Worm (Caenorhabditis elegans) whole organism, young adult: ENCODE results near the gene Y49F6B.13.
"Not testable (repeated sequence)": the region's sequence is repeated elsewhere in the genome, so short reads cannot be mapped to it uniquely, and the experiment has no call there.

Experiments
- B0261.1 ChIP-seq: sonication (generic microtip); optimal IDR thresholded peaks from 2 replicates; lab custom pipeline; 2016; ENCODE audit warnings: mild to moderate bottlenecking, missing genetic modification characterization, moderate library complexity, missing compliant biosample characterization
- D2030.7 ChIP-seq: fragments of 200-800 bp; sonication (Bioruptor generic); IDR thresholded peaks from 2 replicates; pipeline ENCODE4 v1.3.6; 2022; ENCODE audit warnings: missing genetic modification reagents, missing genetic modification characterization, missing compliant biosample characterization
- F10E7.11 ChIP-seq: sonication (generic microtip); optimal IDR thresholded peaks from 2 replicates; lab custom pipeline; 2017; ENCODE audit warnings: mild to moderate bottlenecking, missing genetic modification characterization, moderate library complexity, missing compliant biosample characterization
- F23B12.7 ChIP-seq: sonication (generic microtip); optimal IDR thresholded peaks from 2 replicates; lab custom pipeline; 2017; ENCODE audit warnings: missing genetic modification characterization, mild to moderate bottlenecking, missing compliant biosample characterization, antibody characterized with exemption, moderate library complexity; ENCODE audit not compliant: insufficient read depth
- F37B4.10 ChIP-seq: fragments of 200-800 bp; sonication (Bioruptor generic); IDR thresholded peaks from 2 replicates; pipeline ENCODE4 v1.3.6; 2022; ENCODE audit warnings: missing genetic modification characterization, missing compliant biosample characterization
- F57A8.1 ChIP-seq: fragments of 200-800 bp; sonication (Bioruptor generic); optimal IDR thresholded peaks from 2 replicates; lab custom pipeline; 2018; ENCODE audit warnings: mild to moderate bottlenecking, missing genetic modification characterization, moderate library complexity, missing compliant biosample characterization
- F57C9.4 ChIP-seq: sonication (generic microtip); optimal IDR thresholded peaks from 2 replicates; lab custom pipeline; 2017; ENCODE audit warnings: mild to moderate bottlenecking, missing genetic modification characterization, missing compliant biosample characterization
- K12H6.12 ChIP-seq: fragments of 200-800 bp; sonication (Bioruptor generic); optimal IDR thresholded peaks from 2 replicates; lab custom pipeline; 2018; ENCODE audit warnings: mild to moderate bottlenecking, missing genetic modification characterization, missing compliant biosample characterization
- Y95B8A.8 ChIP-seq: fragments of 200-800 bp; sonication (Bioruptor generic); IDR thresholded peaks from 2 replicates; pipeline ENCODE4 v1.3.6; 2022; ENCODE audit warnings: missing genetic modification reagents, missing genetic modification characterization, missing compliant biosample characterization
- ZK185.1 ChIP-seq: sonication (generic microtip); optimal IDR thresholded peaks from 2 replicates; lab custom pipeline; 2016; ENCODE audit warnings: mild to moderate bottlenecking, missing genetic modification characterization, missing compliant biosample characterization; ENCODE audit not compliant: poor library complexity, severe bottlenecking
- aptf-2 ChIP-seq: fragments of 200-800 bp; sonication (Bioruptor generic); conservative IDR thresholded peaks from 2 replicates; pipeline ENCODE4 v1.3.6; 2022; ENCODE audit warnings: missing genetic modification reagents, missing genetic modification characterization, missing compliant biosample characterization
- aptf-3 ChIP-seq: fragments of 200-800 bp; sonication (Bioruptor generic); IDR thresholded peaks from 2 replicates; pipeline ENCODE4 v1.3.6; 2022; ENCODE audit warnings: missing genetic modification characterization, missing compliant biosample characterization
- athp-1 ChIP-seq: sonication (generic microtip); optimal IDR thresholded peaks from 2 replicates; lab custom pipeline; 2017; ENCODE audit warnings: mild to moderate bottlenecking, missing genetic modification characterization, missing compliant biosample characterization
- attf-3 ChIP-seq: fragments of 200-800 bp; sonication (Bioruptor generic); conservative IDR thresholded peaks from 2 replicates; pipeline ENCODE4 v1.3.6; 2022; ENCODE audit warnings: missing genetic modification reagents, missing genetic modification characterization, missing compliant biosample characterization
- ceh-100 ChIP-seq: fragments of 200-800 bp; sonication (Bioruptor generic); IDR thresholded peaks from 2 replicates; pipeline ENCODE4 v1.3.6; 2022; ENCODE audit warnings: missing genetic modification reagents, missing genetic modification characterization, missing compliant biosample characterization
- ceh-40 ChIP-seq: fragments of 200-800 bp; sonication (Bioruptor generic); IDR thresholded peaks from 2 replicates; pipeline ENCODE4 v1.3.6; 2022; ENCODE audit warnings: missing genetic modification characterization, missing compliant biosample characterization
- ceh-79 ChIP-seq: sonication (generic microtip); optimal IDR thresholded peaks from 2 replicates; lab custom pipeline; 2017; ENCODE audit warnings: mild to moderate bottlenecking, missing genetic modification characterization, missing compliant biosample characterization
- ceh-91 ChIP-seq: fragments of 200-800 bp; sonication (Bioruptor generic); IDR thresholded peaks from 2 replicates; pipeline ENCODE4 v1.3.6; 2022; ENCODE audit warnings: missing genetic modification reagents, missing genetic modification characterization, missing compliant biosample characterization
- efl-1 ChIP-seq: fragments of 150-350 bp; optimal IDR thresholded peaks from 2 replicates; lab custom pipeline; 2014; ENCODE audit warnings: missing biosample characterization, missing genetic modification reagents, missing genetic modification characterization
- egrh-3 ChIP-seq: fragments of 200-800 bp; sonication (Bioruptor generic); IDR thresholded peaks from 2 replicates; pipeline ENCODE4 v1.3.6; 2022; ENCODE audit warnings: missing genetic modification reagents, missing genetic modification characterization, missing compliant biosample characterization
- ets-4 ChIP-seq: fragments of 200-800 bp; sonication (Bioruptor generic); optimal IDR thresholded peaks from 2 replicates; lab custom pipeline; 2018; ENCODE audit warnings: mild to moderate bottlenecking, missing genetic modification characterization, missing compliant biosample characterization
- fkh-3 ChIP-seq: sonication (generic microtip); optimal IDR thresholded peaks from 2 replicates; lab custom pipeline; 2016; ENCODE audit warnings: mild to moderate bottlenecking, missing genetic modification characterization, missing compliant biosample characterization
- him-1 ChIP-seq: sonication (generic microtip); optimal IDR thresholded peaks from 2 replicates; lab custom pipeline; 2016; ENCODE audit warnings: missing genotype, missing genetic modification reagents, missing genetic modification characterization, missing compliant biosample characterization
- hmg-20 ChIP-seq: fragments of 200-800 bp; sonication (Bioruptor generic); IDR thresholded peaks from 2 replicates; pipeline ENCODE4 v1.3.6; 2022; ENCODE audit warnings: missing genetic modification reagents, missing genetic modification characterization, missing compliant biosample characterization
- lag-1 ChIP-seq: fragments of 200-800 bp; sonication (Bioruptor generic); IDR thresholded peaks from 2 replicates; pipeline ENCODE4 v1.3.6; 2022; ENCODE audit warnings: missing genetic modification reagents, missing genetic modification characterization, missing compliant biosample characterization
- let-526 ChIP-seq: fragments of 200-800 bp; sonication (Bioruptor generic); IDR thresholded peaks from 2 replicates; pipeline ENCODE4 v1.3.6; 2022; ENCODE audit warnings: missing genetic modification reagents, missing genetic modification characterization, missing compliant biosample characterization
- lin-26 ChIP-seq: fragments of 200-800 bp; sonication (Bioruptor generic); IDR thresholded peaks from 2 replicates; pipeline ENCODE4 v1.3.6; 2022; ENCODE audit warnings: missing genetic modification reagents, missing genetic modification characterization, missing compliant biosample characterization
- lin-54 ChIP-seq: fragments of 200-800 bp; sonication (Bioruptor generic); optimal IDR thresholded peaks from 2 replicates; lab custom pipeline; 2018; ENCODE audit warnings: mild to moderate bottlenecking, missing genetic modification characterization, missing compliant biosample characterization
- madf-6 ChIP-seq: fragments of 200-800 bp; sonication (Bioruptor generic); IDR thresholded peaks from 2 replicates; pipeline ENCODE4 v1.3.6; 2022; ENCODE audit warnings: missing genetic modification reagents, missing genetic modification characterization, missing compliant biosample characterization
- madf-8 ChIP-seq: fragments of 200-800 bp; sonication (Bioruptor generic); conservative IDR thresholded peaks from 2 replicates; pipeline ENCODE4 v1.3.6; 2022; ENCODE audit warnings: missing genetic modification reagents, missing genetic modification characterization, missing compliant biosample characterization
- mcd-1 ChIP-seq: fragments of 200-800 bp; sonication (Bioruptor generic); IDR thresholded peaks from 2 replicates; pipeline ENCODE4 v1.3.6; 2022; ENCODE audit warnings: missing genetic modification reagents, missing genetic modification characterization, missing compliant biosample characterization
- mes-4 ChIP-seq: sonication (generic microtip); optimal IDR thresholded peaks from 2 replicates; lab custom pipeline; 2016; ENCODE audit warnings: missing genotype, missing genetic modification characterization, missing compliant biosample characterization
- nfyb-1 ChIP-seq: fragments of 200-800 bp; sonication (Bioruptor generic); IDR thresholded peaks from 2 replicates; pipeline ENCODE4 v1.3.6; 2022; ENCODE audit warnings: missing genetic modification reagents, missing genetic modification characterization, missing compliant biosample characterization
- nhr-90 ChIP-seq: sonication (generic microtip); optimal IDR thresholded peaks from 2 replicates; lab custom pipeline; 2016; ENCODE audit warnings: missing genotype, mild to moderate bottlenecking, missing genetic modification characterization, missing compliant biosample characterization
- pha-4 ChIP-seq: fragments of 150-350 bp; sonication (generic microtip); optimal IDR thresholded peaks from 2 replicates; lab custom pipeline; 2014; ENCODE audit warnings: missing biosample characterization, missing genetic modification reagents, missing genetic modification characterization
- rcor-1 ChIP-seq: fragments of 200-800 bp; sonication (Bioruptor generic); IDR thresholded peaks from 2 replicates; pipeline ENCODE4 v1.3.6; 2022; ENCODE audit warnings: missing genetic modification reagents, missing genetic modification characterization, missing compliant biosample characterization
- rec-8 ChIP-seq, 2 experiments: sonication (generic microtip); optimal IDR thresholded peaks; 2 replicates each; lab custom pipeline; 2016; ENCODE audit warnings: mild to moderate bottlenecking in 2 of 2, missing genetic modification characterization in 2 of 2, missing genetic modification reagents in 2 of 2, missing genotype in 2 of 2, missing biosample characterization in 1 of 2, missing compliant biosample characterization in 1 of 2, moderate library complexity in 1 of 2
- repo-1 ChIP-seq: sonication (generic microtip); optimal IDR thresholded peaks from 2 replicates; lab custom pipeline; 2017; ENCODE audit warnings: mild to moderate bottlenecking, missing genetic modification characterization, missing compliant biosample characterization
- snpc-1.3 ChIP-seq: sonication (generic microtip); optimal IDR thresholded peaks from 2 replicates; lab custom pipeline; 2017; ENCODE audit warnings: missing genetic modification characterization, mild to moderate bottlenecking, missing compliant biosample characterization, antibody characterized with exemption, moderate library complexity, missing genotype, missing genetic modification reagents; ENCODE audit not compliant: insufficient read depth
- sptf-2 ChIP-seq: fragments of 200-800 bp; sonication (Bioruptor generic); optimal IDR thresholded peaks from 2 replicates; lab custom pipeline; 2018; ENCODE audit warnings: mild to moderate bottlenecking, missing genetic modification characterization, missing compliant biosample characterization
- unc-130 ChIP-seq: sonication (generic microtip); optimal IDR thresholded peaks from 2 replicates; lab custom pipeline; 2016; ENCODE audit warnings: missing genetic modification reagents, missing genetic modification characterization, missing compliant biosample characterization
- xnd-1 ChIP-seq: sonication (generic microtip); optimal IDR thresholded peaks from 2 replicates; lab custom pipeline; 2016; ENCODE audit warnings: missing genotype, missing genetic modification reagents, missing genetic modification characterization, missing compliant biosample characterization
- zfh-2 ChIP-seq: fragments of 200-800 bp; sonication (Bioruptor generic); conservative IDR thresholded peaks from 2 replicates; pipeline ENCODE4 v1.3.6; 2022; ENCODE audit warnings: missing genetic modification reagents, missing genetic modification characterization, missing compliant biosample characterization
- ztf-22 ChIP-seq: fragments of 200-800 bp; sonication (Bioruptor generic); optimal IDR thresholded peaks from 2 replicates; lab custom pipeline; 2018; ENCODE audit warnings: mild to moderate bottlenecking, missing genetic modification characterization, moderate library complexity, missing compliant biosample characterization

Gene Y49F6B.13

DNA sequence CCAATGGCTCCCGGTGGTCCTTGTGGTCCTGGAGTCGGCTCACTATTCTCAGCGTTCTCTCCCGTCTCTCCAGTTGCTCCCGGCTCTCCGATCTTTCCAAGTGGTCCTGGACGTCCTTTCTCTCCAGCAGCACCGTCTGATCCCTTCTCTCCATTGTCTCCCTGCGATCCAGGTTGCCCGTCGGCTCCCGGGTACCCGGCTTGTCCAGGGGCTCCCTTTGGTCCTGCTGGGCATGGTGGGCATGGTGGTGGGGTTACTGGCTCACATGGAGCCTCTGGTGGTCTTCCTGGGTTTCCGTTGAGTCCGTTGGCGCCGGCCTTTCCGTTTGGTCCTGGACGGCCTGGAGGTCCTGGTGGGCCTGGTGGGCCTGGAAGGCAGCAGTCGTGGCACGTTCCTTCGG lies 28.9 kb upstream of the Y49F6B.13 start (continued):
- TF ChIP-seq F37B4.10 (GFP tag; lab: Robert Waterston, UW) (no peak), ceh-91 (no peak), zfh-2 (peak; percentile 88), lin-26 (GFP tag; lab: Robert Waterston, UW) (peak; percentile 58; the same call in 1 of the 2 replicates), ZK185.1 (tag; lab: Kevin White, UChicago) (no peak), athp-1 (tag; lab: Kevin White, UChicago) (no peak), K12H6.12 (tag; lab: Kevin White, UChicago) (no peak), unc-130 (no peak), aptf-3 (GFP tag; lab: Robert Waterston, UW) (no peak), Y95B8A.8 (GFP tag; lab: Robert Waterston, UW) (no peak), nfyb-1 (0 out of 2 replicates have a peak, but pooled peaks have one; percentile 26), fkh-3 (no peak), rec-8 (tag; optimal IDR thresholded peaks at IDR 0.05; lab: Kevin White, UChicago) (no peak), F10E7.11 (tag; lab: Kevin White, UChicago) (no peak), F57A8.1 (GFP tag; lab: Kevin White, UChicago) (no peak), repo-1 (tag; lab: Kevin White, UChicago) (no peak), mcd-1 (GFP tag; lab: Robert Waterston, UW) (0 out of 2 replicates have a peak, but pooled peaks have one; percentile 14), lin-54 (no peak), let-526 (GFP tag; lab: Robert Waterston, UW) (no peak), ets-4 (GFP tag; lab: Kevin White, UChicago) (no peak), F57C9.4 (tag; lab: Kevin White, UChicago) (no peak), ztf-22 (GFP tag; lab: Kevin White, UChicago) (no peak)

- TF ChIP-seq ceh-40 (no peak), ets-4 (GFP tag; lab: Kevin White, UChicago) (no peak), ceh-100 (no peak), F37B4.10 (GFP tag; lab: Robert Waterston, UW) (no peak), attf-3 (GFP tag; lab: Robert Waterston, UW) (peak; percentile 85), F23B12.7 (no peak), aptf-3 (GFP tag; lab: Robert Waterston, UW) (no peak), efl-1 (GFP tag; lab: Kevin White, UChicago) (peak; percentile 40)
Measured at ce11 chrII:3499386-3499785, 27.9 kb upstream of the Y49F6B.13 start, which contains the start of gene Y49F6B.9. Gene Y49F6B.9, minus strand, starts transcription at chrII:3499387.

ce11 chrII:3490797-3491196 lies 19.3 kb upstream of the Y49F6B.13 start, which contains the start of gene fbxb-112:
Gene fbxb-112, plus strand, starts transcription at chrII:3491097.
- not testable (repeated sequence) for TF ChIP-seq ceh-79; lag-1 (GFP tag; lab: Robert Waterston, UW); sptf-2 (GFP tag; lab: Kevin White, UChicago)

DNA sequence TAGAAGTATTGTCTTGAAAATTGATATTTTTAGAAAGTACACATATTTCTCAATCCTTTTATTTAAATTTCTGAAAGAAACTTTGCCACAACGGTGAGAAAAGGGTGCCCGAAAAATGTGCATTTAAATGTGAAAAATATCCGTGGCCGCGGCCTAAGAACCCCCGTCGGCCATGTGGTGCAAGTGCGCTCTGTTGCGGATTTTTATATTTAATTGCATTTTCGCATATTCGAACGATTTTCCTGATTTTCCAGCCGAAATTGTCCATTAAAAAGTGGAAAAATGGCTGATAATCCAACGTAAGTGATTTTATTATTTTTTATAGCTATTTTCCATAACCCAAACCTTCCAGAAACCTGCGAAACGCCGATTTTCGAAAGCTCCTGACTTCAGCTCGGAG lies 10.7 kb upstream of the Y49F6B.13 start, which contains the start of gene smu-2:
smu-2 (plus strand) TSS at position 178 of the 400 bp plus-strand sequence.
- TF ChIP-seq madf-6: peak; percentile 56
- 0 out of 2 replicates have a peak, but pooled peaks have one; percentile 15 for TF ChIP-seq D2030.7 (GFP tag; lab: Robert Waterston, UW)
- TF ChIP-seq nhr-90 (tag; lab: Kevin White, UChicago): no peak
- TF ChIP-seq B0261.1 (tag; lab: Kevin White, UChicago): peak; percentile 1
- no peak for TF ChIP-seq mes-4 (tag; lab: Kevin White, UChicago)
- peak; percentile 66; the same call in 1 of the 2 replicates for TF ChIP-seq aptf-2 (GFP tag; lab: Robert Waterston, UW)
- peak; percentile 35; the same call in 1 of the 2 replicates for TF ChIP-seq rcor-1 (GFP tag; lab: Robert Waterston, UW)
- no peak for TF ChIP-seq hmg-20 (GFP tag; lab: Robert Waterston, UW)
- TF ChIP-seq madf-8: peak; percentile 39
- TF ChIP-seq mcd-1 (GFP tag; lab: Robert Waterston, UW): peak; percentile 97
- peak; percentile 51 for TF ChIP-seq him-1 (tag; lab: Kevin White, UChicago)
- TF ChIP-seq xnd-1 (tag; lab: Kevin White, UChicago): no peak
- no peak for TF ChIP-seq snpc-1.3
- peak; percentile 70 for TF ChIP-seq athp-1 (tag; lab: Kevin White, UChicago)
- no peak for TF ChIP-seq egrh-3 (GFP tag; lab: Robert Waterston, UW)
- no peak; the same call in 1 of the 2 replicates for TF ChIP-seq attf-3 (GFP tag; lab: Robert Waterston, UW)
- TF ChIP-seq pha-4 (tag; lab: Kevin White, UChicago): no peak
